Worm (Caenorhabditis elegans): Measurements from ENCODE around the gene acp-6.

The acp-6 gene

ce11 chrIV:6377335-6378069 lies 48.4 kb downstream of the acp-6 start (continued):
- TF ChIP-seq set-16 (GFP tag; IDR thresholded peaks at IDR 0.05), result peak; percentile 94
- no peak for TF ChIP-seq Y5F2A.4 (GFP tag; optimal IDR thresholded peaks at IDR 0.05)
- no peak for TF ChIP-seq nhr-10 (tag; optimal IDR thresholded peaks at IDR 0.05)
- TF ChIP-seq hmg-1.1 (GFP tag; IDR thresholded peaks at IDR 0.05), result 0 out of 2 replicates have a peak, but pooled peaks have one; percentile 31
- no peak for TF ChIP-seq dmd-9 (GFP tag; IDR thresholded peaks at IDR 0.05)
- no peak for TF ChIP-seq ctbp-1 (GFP tag; IDR thresholded peaks at IDR 0.05)
- TF ChIP-seq lin-38 (GFP tag; IDR thresholded peaks at IDR 0.05), result no peak
- no peak for TF ChIP-seq lir-3 (tag; optimal IDR thresholded peaks at IDR 0.05)
- TF ChIP-seq rbr-2 (tag; optimal IDR thresholded peaks at IDR 0.05), result no peak
- peak; percentile 94 for TF ChIP-seq aha-1 (tag)
- TF ChIP-seq ceh-28 (tag; optimal IDR thresholded peaks at IDR 0.05), result no peak
- TF ChIP-seq ceh-20 (GFP tag; IDR thresholded peaks at IDR 0.05), result no peak
- no peak for TF ChIP-seq ZK546.5 (tag; optimal IDR thresholded peaks at IDR 0.05)
- no peak for TF ChIP-seq hlh-11 (tag; optimal IDR thresholded peaks at IDR 0.05)
- TF ChIP-seq skn-1 (tag; optimal IDR thresholded peaks at IDR 0.05), result no peak
- TF ChIP-seq mdt-29 (GFP tag; IDR thresholded peaks at IDR 0.05), result no peak
- no peak for TF ChIP-seq unc-39 (tag; optimal IDR thresholded peaks at IDR 0.05)
- no peak for TF ChIP-seq dpl-1 (GFP tag; optimal IDR thresholded peaks at IDR 0.05)
- no peak for TF ChIP-seq nhr-111 (GFP tag; optimal IDR thresholded peaks at IDR 0.05)
- TF ChIP-seq nhr-48 (tag; optimal IDR thresholded peaks at IDR 0.05), result no peak
- no peak for TF ChIP-seq mxl-2 (GFP tag; conservative IDR thresholded peaks at IDR 0.05)
- TF ChIP-seq F49E8.2 (tag; optimal IDR thresholded peaks at IDR 0.05; ENCODE audit: borderline replicate concordance), result no peak
- TF ChIP-seq arid-1 (GFP tag; conservative IDR thresholded peaks at IDR 0.05), result no peak
- no peak for TF ChIP-seq Y75B8A.6 (GFP tag; IDR thresholded peaks at IDR 0.05)
- TF ChIP-seq unc-62 (GFP tag; optimal IDR thresholded peaks at IDR 0.05 in 1 of 2), result no peak
- no peak for TF ChIP-seq unc-62 (tag; optimal IDR thresholded peaks at IDR 0.05)
- TF ChIP-seq fkh-10 (GFP tag; optimal IDR thresholded peaks at IDR 0.05), result no peak
- TF ChIP-seq dmd-8 (GFP tag; IDR thresholded peaks at IDR 0.05), result 0 out of 2 replicates have a peak, but pooled peaks have one; percentile 22
- TF ChIP-seq pha-4 (GFP tag; IDR thresholded peaks at IDR 0.05), result no peak
- no peak for TF ChIP-seq pha-4 (tag; optimal IDR thresholded peaks at IDR 0.05)
- TF ChIP-seq ztf-7 (tag; optimal IDR thresholded peaks at IDR 0.05), result no peak
- no peak for TF ChIP-seq snpc-4 (tag; optimal IDR thresholded peaks at IDR 0.05)
- TF ChIP-seq Y48G9A.11 (GFP tag; IDR thresholded peaks at IDR 0.05), result no peak
- TF ChIP-seq snpc-1.2 (GFP tag; IDR thresholded peaks at IDR 0.05), result no peak
- no peak for TF ChIP-seq daf-19 (GFP tag; conservative IDR thresholded peaks at IDR 0.05)
- no peak for TF ChIP-seq attf-4 (tag; optimal IDR thresholded peaks at IDR 0.05)
- TF ChIP-seq spr-1 (tag; optimal IDR thresholded peaks at IDR 0.05), result peak; percentile 9

- no peak for TF ChIP-seq gei-8 (GFP tag; optimal IDR thresholded peaks at IDR 0.05)
- TF ChIP-seq mdl-1 (tag; optimal IDR thresholded peaks at IDR 0.05), result no peak
- peak; percentile 57 for TF ChIP-seq nhr-28 (tag; optimal IDR thresholded peaks at IDR 0.05)
- TF ChIP-seq lin-13 (GFP tag; optimal IDR thresholded peaks at IDR 0.05), result peak; percentile 32
- TF ChIP-seq daf-8 (GFP tag; IDR thresholded peaks at IDR 0.05), result no peak
- TF ChIP-seq nhr-48 (tag; optimal IDR thresholded peaks at IDR 0.05), result peak; percentile 31
- 0 out of 2 replicates have a peak, but pooled peaks have one; percentile 13 for TF ChIP-seq arid-1 (GFP tag; conservative IDR thresholded peaks at IDR 0.05)
- TF ChIP-seq zfp-2 (tag; optimal IDR thresholded peaks at IDR 0.05), result peak; percentile 1
- peak; percentile 40; the same call in 1 of the 2 replicates for TF ChIP-seq hmg-1.1 (GFP tag; IDR thresholded peaks at IDR 0.05)
- peak; percentile 69 for TF ChIP-seq hlh-11 (tag; optimal IDR thresholded peaks at IDR 0.05)
- TF ChIP-seq sdz-12 (GFP tag; optimal IDR thresholded peaks at IDR 0.05), result no peak
- TF ChIP-seq dpl-1 (GFP tag; optimal IDR thresholded peaks at IDR 0.05), result peak; percentile 82
- 0 out of 2 replicates have a peak, but pooled peaks have one; percentile 20 for TF ChIP-seq lin-29 (GFP tag; IDR thresholded peaks at IDR 0.05)
- peak; percentile 95 for TF ChIP-seq lin-38 (GFP tag; IDR thresholded peaks at IDR 0.05)
- TF ChIP-seq lsy-2 (tag; optimal IDR thresholded peaks at IDR 0.05), result peak in 1 of 2 experiments; percentile 88
- TF ChIP-seq nhr-25 (tag; optimal IDR thresholded peaks at IDR 0.05; ENCODE audit: borderline replicate concordance, insufficient read depth), result peak; percentile 24
- no peak for TF ChIP-seq daf-16 (GFP tag; optimal IDR thresholded peaks at IDR 0.05)
- TF ChIP-seq daf-16 (tag; optimal IDR thresholded peaks at IDR 0.05), result peak; percentile 37
- peak; percentile 60 for TF ChIP-seq nhr-6 (tag; optimal IDR thresholded peaks at IDR 0.05)
- TF ChIP-seq aha-1 (tag), result peak; percentile 43
- TF ChIP-seq rbr-2 (tag; optimal IDR thresholded peaks at IDR 0.05), result peak; percentile 70
Observed at ce11 chrIV:6376473-6377115, 49.3 kb downstream of the acp-6 start, which contains the start of the genes hrpf-2 and bli-6. TSS of gene hrpf-2 (minus strand) at chrIV:6376523. TSS of gene bli-6 (plus strand) at chrIV:6377065.
